Worm (Caenorhabditis elegans): Measurements from ENCODE around the gene fbxa-55.

fbxa-55 gene

ce11 chrIII:955981-956380, 20.1 kb upstream of the fbxa-55 start, which contains the start of gene fbxa-54:
Gene fbxa-54, plus strand, starts transcription at chrIII:956334.
- TF ChIP-seq aly-1 (tag; optimal IDR thresholded peaks at IDR 0.05) (no peak), F13C5.2 (tag; optimal IDR thresholded peaks at IDR 0.05) (no peak), ama-1 (optimal IDR thresholded peaks at IDR 0.05) (no peak), hnd-1 (tag; optimal IDR thresholded peaks at IDR 0.05) (no peak), hmg-4 (GFP tag; optimal IDR thresholded peaks at IDR 0.05) (no peak), hmbx-1 (tag; optimal IDR thresholded peaks at IDR 0.05) (no peak), ceh-36 (tag; optimal IDR thresholded peaks at IDR 0.05) (no peak), ets-7 (tag; optimal IDR thresholded peaks at IDR 0.05) (no peak), B0310.2 (tag; optimal IDR thresholded peaks at IDR 0.05) (no peak), tbx-37 (GFP tag; conservative IDR thresholded peaks at IDR 0.05) (no peak), ceh-13 (GFP tag; optimal IDR thresholded peaks at IDR 0.05) (no peak)

ce11 chrIII:954553-954952, 18.7 kb upstream of the fbxa-55 start, which contains the start of the genes T12B5.15 and T12B5.14:
Gene T12B5.15, minus strand, starts transcription at chrIII:954653.
Gene T12B5.14, plus strand, starts transcription at chrIII:954873.
- no peak for TF ChIP-seq hmg-4 (GFP tag; optimal IDR thresholded peaks at IDR 0.05)
- no peak for TF ChIP-seq scrt-1 (GFP tag; IDR thresholded peaks at IDR 0.05)
- no peak for TF ChIP-seq ama-1 (optimal IDR thresholded peaks at IDR 0.05)
- no peak for TF ChIP-seq flt-1 (GFP tag; IDR thresholded peaks at IDR 0.05)
- TF ChIP-seq B0310.2 (tag; optimal IDR thresholded peaks at IDR 0.05) = no peak
- no peak for TF ChIP-seq ets-7 (tag; optimal IDR thresholded peaks at IDR 0.05)
- no peak for TF ChIP-seq hnd-1 (tag; optimal IDR thresholded peaks at IDR 0.05)
- TF ChIP-seq tbx-11 (GFP tag; IDR thresholded peaks at IDR 0.05) = no peak
- TF ChIP-seq sea-1 (GFP tag; conservative IDR thresholded peaks at IDR 0.05) = no peak
- no peak for TF ChIP-seq tra-4 (tag; optimal IDR thresholded peaks at IDR 0.05)

DNA sequence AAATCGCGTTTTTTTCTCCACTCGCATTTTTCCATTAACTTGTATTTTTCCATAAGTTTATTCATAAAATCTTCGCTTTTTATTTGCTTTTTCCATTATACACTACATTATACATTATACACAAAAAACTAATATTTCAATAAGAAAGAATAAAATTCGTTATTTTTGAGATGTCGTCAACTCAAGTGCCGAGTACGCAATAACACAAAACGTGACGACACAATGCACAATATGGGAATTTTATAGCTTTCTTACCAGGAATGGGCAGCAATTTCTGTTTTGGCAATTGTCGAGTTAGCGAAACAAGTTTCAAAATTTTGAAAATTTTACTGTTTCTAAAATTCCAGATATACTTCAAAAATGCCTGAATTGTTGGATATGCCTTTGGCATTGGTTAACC, 16.3 kb upstream of the fbxa-55 start, which contains the start of gene fbxa-10:
TSS of gene fbxa-10 (plus strand) at position 207 of the 400 bp plus-strand sequence.
- TF ChIP-seq ceh-36 (tag; optimal IDR thresholded peaks at IDR 0.05) = no peak
- TF ChIP-seq F13C5.2 (tag; optimal IDR thresholded peaks at IDR 0.05) = no peak
- no peak for TF ChIP-seq aly-1 (tag; optimal IDR thresholded peaks at IDR 0.05)
- no peak for TF ChIP-seq hmbx-1 (tag; optimal IDR thresholded peaks at IDR 0.05)
- TF ChIP-seq B0310.2 (tag; optimal IDR thresholded peaks at IDR 0.05) = no peak
- TF ChIP-seq tra-4 (tag; optimal IDR thresholded peaks at IDR 0.05) = no peak
- TF ChIP-seq pes-1 (GFP tag; IDR thresholded peaks at IDR 0.05) = no peak
- TF ChIP-seq ets-7 (tag; optimal IDR thresholded peaks at IDR 0.05) = no peak

DNA sequence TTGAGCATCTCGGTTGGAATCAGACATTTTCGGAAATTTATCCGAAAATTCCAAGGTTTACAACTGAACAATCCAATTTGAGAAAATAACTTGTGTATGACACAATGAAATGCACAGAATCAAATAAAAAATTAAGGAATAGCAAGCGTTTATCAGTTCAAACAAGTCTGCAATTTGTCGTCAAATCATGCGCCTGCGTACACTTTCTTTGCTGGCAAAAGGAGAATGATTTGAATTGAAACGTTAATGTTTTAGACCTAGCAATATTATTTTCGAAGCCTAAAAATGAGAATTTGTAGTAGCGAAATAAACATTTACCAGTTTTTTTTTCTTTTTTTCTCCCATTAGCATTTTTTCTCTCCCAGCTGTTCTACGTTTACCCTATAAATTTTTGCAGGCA, 14.6 kb upstream of the fbxa-55 start, which contains the start of the genes fbxa-67 and fbxa-11:
TSS of gene fbxa-67 (minus strand) at position 199 of the 400 bp plus-strand sequence.
TSS of gene fbxa-11 (plus strand) at position 398 of the 400 bp plus-strand sequence.
- no peak for TF ChIP-seq tbx-37 (GFP tag; conservative IDR thresholded peaks at IDR 0.05)
- TF ChIP-seq aly-1 (tag; optimal IDR thresholded peaks at IDR 0.05) = no peak
- no peak for TF ChIP-seq tbx-11 (GFP tag; IDR thresholded peaks at IDR 0.05)

- TF ChIP-seq tbx-11 (GFP tag; IDR thresholded peaks at IDR 0.05) (no peak), hmg-4 (GFP tag; optimal IDR thresholded peaks at IDR 0.05) (no peak), aly-1 (tag; optimal IDR thresholded peaks at IDR 0.05) (no peak), tra-4 (tag; optimal IDR thresholded peaks at IDR 0.05) (no peak), hmbx-1 (tag; optimal IDR thresholded peaks at IDR 0.05) (no peak), ceh-36 (tag; optimal IDR thresholded peaks at IDR 0.05) (no peak), hnd-1 (tag; optimal IDR thresholded peaks at IDR 0.05) (no peak), flt-1 (GFP tag; IDR thresholded peaks at IDR 0.05) (no peak), tbx-37 (GFP tag; conservative IDR thresholded peaks at IDR 0.05) (no peak), F13C5.2 (tag; optimal IDR thresholded peaks at IDR 0.05) (no peak), B0310.2 (tag; optimal IDR thresholded peaks at IDR 0.05) (no peak), ama-1 (optimal IDR thresholded peaks at IDR 0.05) (no peak), scrt-1 (GFP tag; IDR thresholded peaks at IDR 0.05) (no peak)
These were observed 10.4 kb upstream of the fbxa-55 start, which contains the start of gene fbxa-60 for ce11 chrIII:946250-946725. Gene fbxa-60, minus strand, starts transcription at chrIII:946300.

- no peak for TF ChIP-seq hnd-1 (tag; optimal IDR thresholded peaks at IDR 0.05)
- TF ChIP-seq tbx-11 (GFP tag; IDR thresholded peaks at IDR 0.05) = no peak
- TF ChIP-seq tra-4 (tag; optimal IDR thresholded peaks at IDR 0.05) = no peak
- no peak for TF ChIP-seq ceh-36 (tag; optimal IDR thresholded peaks at IDR 0.05)
- no peak for TF ChIP-seq B0310.2 (tag; optimal IDR thresholded peaks at IDR 0.05)
- no peak for TF ChIP-seq sea-1 (GFP tag; conservative IDR thresholded peaks at IDR 0.05)
- no peak for TF ChIP-seq aly-1 (tag; optimal IDR thresholded peaks at IDR 0.05)
- TF ChIP-seq F13C5.2 (tag; optimal IDR thresholded peaks at IDR 0.05) = no peak
- TF ChIP-seq hmbx-1 (tag; optimal IDR thresholded peaks at IDR 0.05) = no peak
These were observed 7.6 kb upstream of the fbxa-55 start, which contains the start of gene fbxa-59 for ce11 chrIII:943426-943927. Gene fbxa-59, minus strand, starts transcription at chrIII:943476.

ce11 chrIII:941958-942357, 6.1 kb upstream of the fbxa-55 start:
- TF ChIP-seq pes-1 (GFP tag; IDR thresholded peaks at IDR 0.05) = no peak
- TF ChIP-seq F13C5.2 (tag; optimal IDR thresholded peaks at IDR 0.05) = no peak
- TF ChIP-seq tra-4 (tag; optimal IDR thresholded peaks at IDR 0.05) = no peak
- TF ChIP-seq tbx-11 (GFP tag; IDR thresholded peaks at IDR 0.05) = no peak
- TF ChIP-seq hmg-4 (GFP tag; optimal IDR thresholded peaks at IDR 0.05) = no peak
- no peak for TF ChIP-seq ama-1 (optimal IDR thresholded peaks at IDR 0.05)
- no peak for TF ChIP-seq hmbx-1 (tag; optimal IDR thresholded peaks at IDR 0.05)
- TF ChIP-seq ets-7 (tag; optimal IDR thresholded peaks at IDR 0.05) = no peak
- no peak for TF ChIP-seq ceh-13 (GFP tag; optimal IDR thresholded peaks at IDR 0.05)
- no peak for TF ChIP-seq B0310.2 (tag; optimal IDR thresholded peaks at IDR 0.05)
- no peak for TF ChIP-seq scrt-1 (GFP tag; IDR thresholded peaks at IDR 0.05)
- TF ChIP-seq ceh-36 (tag; optimal IDR thresholded peaks at IDR 0.05) = no peak
- TF ChIP-seq sea-1 (GFP tag; conservative IDR thresholded peaks at IDR 0.05) = no peak
- no peak for TF ChIP-seq aly-1 (tag; optimal IDR thresholded peaks at IDR 0.05)
- TF ChIP-seq hnd-1 (tag; optimal IDR thresholded peaks at IDR 0.05) = no peak
- TF ChIP-seq flt-1 (GFP tag; IDR thresholded peaks at IDR 0.05) = no peak

DNA sequence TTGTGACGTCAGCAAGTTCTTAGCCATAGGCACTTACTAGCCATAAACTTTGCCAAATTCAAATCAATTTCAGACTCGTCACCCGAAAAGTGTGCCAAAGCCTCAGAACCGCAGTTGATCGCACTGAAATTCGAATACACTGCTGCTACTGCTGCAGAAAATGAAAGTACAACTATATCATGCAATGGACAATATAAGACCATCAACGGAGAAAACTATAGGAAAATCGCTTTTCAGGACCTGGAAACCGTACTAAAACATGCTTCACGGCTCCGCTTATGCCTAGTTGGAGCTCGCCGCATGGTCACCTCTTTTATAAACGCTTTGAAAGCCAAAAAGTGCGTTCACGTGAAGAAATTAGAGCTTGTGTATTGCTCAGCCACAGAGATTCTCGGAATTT, 2.7 kb upstream of the fbxa-55 start, which contains the start of gene fbxa-22:
TSS of gene fbxa-22 (plus strand) at position 301 of the 400 bp plus-strand sequence.
- TF ChIP-seq ets-7 (tag; optimal IDR thresholded peaks at IDR 0.05) (no peak), ceh-13 (GFP tag; optimal IDR thresholded peaks at IDR 0.05) (no peak), tbx-11 (GFP tag; IDR thresholded peaks at IDR 0.05) (no peak), hmbx-1 (tag; optimal IDR thresholded peaks at IDR 0.05) (no peak), hmg-4 (GFP tag; optimal IDR thresholded peaks at IDR 0.05) (no peak), hnd-1 (tag; optimal IDR thresholded peaks at IDR 0.05) (no peak), sea-1 (GFP tag; conservative IDR thresholded peaks at IDR 0.05) (no peak), flt-1 (GFP tag; IDR thresholded peaks at IDR 0.05) (no peak), pes-1 (GFP tag; IDR thresholded peaks at IDR 0.05) (no peak), ceh-36 (tag; optimal IDR thresholded peaks at IDR 0.05) (no peak), tra-4 (tag; optimal IDR thresholded peaks at IDR 0.05) (no peak), aly-1 (tag; optimal IDR thresholded peaks at IDR 0.05) (no peak), B0310.2 (tag; optimal IDR thresholded peaks at IDR 0.05) (no peak), tbx-37 (GFP tag; conservative IDR thresholded peaks at IDR 0.05) (no peak), scrt-1 (GFP tag; IDR thresholded peaks at IDR 0.05) (no peak), F13C5.2 (tag; optimal IDR thresholded peaks at IDR 0.05) (no peak)
